Worm (Caenorhabditis elegans) whole organism, L3 larva: Measurements from ENCODE around the gene sbsp-1.

Experiments used
- aly-2 ChIP-seq: fragments of 150-350 bp; optimal IDR thresholded peaks from 2 replicates; lab custom pipeline; 2014; ENCODE audit warnings: missing biosample characterization, missing genetic modification characterization
- egl-5 ChIP-seq: fragments of 150-350 bp; optimal IDR thresholded peaks from 2 replicates; lab custom pipeline; 2017; ENCODE audit warnings: missing biosample characterization, missing genetic modification reagents, missing genetic modification characterization, inconsistent platforms
- elt-3 ChIP-seq, 3 experiments: fragments of 150-350 bp in 1 of 3; sonication (generic microtip) in 2 of 3; optimal IDR thresholded peaks; 2 replicates in 2 of 3; 4 replicates in 1 of 3; lab custom pipeline; 2014 to 2017; ENCODE audit warnings: missing biosample characterization in 3 of 3, missing genetic modification characterization in 3 of 3
- fkh-10 ChIP-seq: sonication (generic microtip); optimal IDR thresholded peaks from 2 replicates; lab custom pipeline; 2017; ENCODE audit warnings: missing biosample characterization, missing genetic modification reagents, missing genetic modification characterization
- fkh-2 ChIP-seq: fragments of 150-350 bp; optimal IDR thresholded peaks from 2 replicates; lab custom pipeline; 2014; ENCODE audit warnings: missing biosample characterization, missing genetic modification reagents, missing genetic modification characterization
- fos-1 ChIP-seq: fragments of 150-350 bp; optimal IDR thresholded peaks from 2 replicates; lab custom pipeline; 2014; ENCODE audit warnings: missing biosample characterization, missing genetic modification characterization
- hmg-11 ChIP-seq: sonication (generic microtip); optimal IDR thresholded peaks from 2 replicates; lab custom pipeline; 2016; ENCODE audit warnings: missing genetic modification characterization, missing compliant biosample characterization
- mdl-1 ChIP-seq: fragments of 150-350 bp; optimal IDR thresholded peaks from 2 replicates; lab custom pipeline; 2014; ENCODE audit warnings: missing biosample characterization, missing genetic modification characterization
- nfya-1 ChIP-seq: sonication (generic microtip); optimal IDR thresholded peaks from 2 replicates; lab custom pipeline; 2017; ENCODE audit warnings: missing genetic modification characterization, mild to moderate bottlenecking, missing compliant biosample characterization, antibody characterized with exemption, moderate library complexity; ENCODE audit not compliant: insufficient read depth
- nhr-28 ChIP-seq: fragments of 150-350 bp; optimal IDR thresholded peaks from 2 replicates; lab custom pipeline; 2014; ENCODE audit warnings: missing biosample characterization, missing genetic modification characterization
- pha-4 ChIP-seq: fragments of 150-350 bp; optimal IDR thresholded peaks from 2 replicates; lab custom pipeline; 2014; ENCODE audit warnings: missing biosample characterization, missing genetic modification reagents, missing genetic modification characterization
- unc-62 ChIP-seq: fragments of 150-350 bp; sonication (generic microtip); optimal IDR thresholded peaks from 4 replicates; lab custom pipeline; 2014; ENCODE audit warnings: missing biosample characterization, missing genetic modification reagents, missing genetic modification characterization

ce11 chrIII:10815199-10815598, 17.5 kb upstream of the sbsp-1 start:
- TF ChIP-seq egl-5 (no peak), hmg-11 (tag; lab: Kevin White, UChicago) (no peak), elt-3 (tag; optimal IDR thresholded peaks at IDR 0.05; lab: Kevin White, UChicago) (no peak), fkh-10 (GFP tag; lab: Kevin White, UChicago) (no peak), nhr-28 (no peak), fkh-2 (tag; lab: Kevin White, UChicago) (no peak), aly-2 (tag; lab: Kevin White, UChicago) (no peak), unc-62 (GFP tag; lab: Kevin White, UChicago) (no peak), pha-4 (tag; lab: Kevin White, UChicago) (no peak), fos-1 (no peak), mdl-1 (tag; lab: Kevin White, UChicago) (no peak), nfya-1 (no peak)
